Fruit fly (Drosophila melanogaster) whole organism, embryonic: ENCODE measurements around the gene CG7519.

Experiments
- ATbp ChIP-seq: fragments of 200-800 bp; sonication (Bioruptor generic); optimal IDR thresholded peaks from 2 replicates; lab custom pipeline; 2017; ENCODE audit warnings: missing biosample characterization, mild to moderate bottlenecking, missing genetic modification characterization, missing genetic modification reagents
- Atf6 ChIP-seq: fragments of 200-800 bp; sonication (Bioruptor generic); IDR thresholded peaks from 2 replicates; pipeline ENCODE4 v1.3.6; 2022; ENCODE audit warnings: missing biosample characterization, missing genetic modification characterization
- Bteb2 ChIP-seq: fragments of 200-800 bp; sonication (Bioruptor generic); optimal IDR thresholded peaks from 2 replicates; lab custom pipeline; 2016; ENCODE audit warnings: missing biosample characterization, missing genetic modification characterization
- CG10565 ChIP-seq: fragments of 200-800 bp; sonication (Bioruptor generic); optimal IDR thresholded peaks from 3 replicates; lab custom pipeline; 2016; ENCODE audit warnings: missing biosample characterization, mild to moderate bottlenecking, missing genetic modification characterization
- CG11247 ChIP-seq: fragments of 200-800 bp; sonication (Bioruptor generic); IDR thresholded peaks from 2 replicates; pipeline ENCODE4 v1.3.6; 2022; ENCODE audit warnings: missing biosample characterization, missing genetic modification characterization
- CG11560 ChIP-seq: fragments of 200-800 bp; sonication (Bioruptor generic); IDR thresholded peaks from 3 replicates; pipeline ENCODE4 v1.3.6; 2022; ENCODE audit warnings: missing biosample characterization, missing genetic modification characterization
- CG11695 ChIP-seq: fragments of 200-800 bp; sonication (Bioruptor generic); IDR thresholded peaks from 3 replicates; pipeline ENCODE4 v1.3.6; 2022; ENCODE audit warnings: missing biosample characterization, missing genetic modification characterization
- CG12219 ChIP-seq: fragments of 200-800 bp; sonication (Bioruptor generic); optimal IDR thresholded peaks from 3 replicates; lab custom pipeline; 2018; ENCODE audit warnings: missing biosample characterization, mild to moderate bottlenecking, missing genetic modification characterization
- CG12744 ChIP-seq: fragments of 200-800 bp; sonication (Bioruptor generic); optimal IDR thresholded peaks from 2 replicates; lab custom pipeline; 2016; ENCODE audit warnings: missing biosample characterization, missing genetic modification characterization
- CG13287 ChIP-seq: fragments of 200-800 bp; sonication (Bioruptor generic); IDR thresholded peaks from 2 replicates; pipeline ENCODE4 v1.3.6; 2022; ENCODE audit warnings: missing biosample characterization, missing genetic modification characterization; ENCODE audit not compliant: partially characterized antibody
- CG1602 ChIP-seq: fragments of 200-800 bp; sonication (Bioruptor generic); optimal IDR thresholded peaks from 3 replicates; lab custom pipeline; 2016; ENCODE audit warnings: missing biosample characterization, missing genetic modification characterization
- CG1792 ChIP-seq: fragments of 200-800 bp; sonication (Bioruptor generic); optimal IDR thresholded peaks from 2 replicates; lab custom pipeline; 2016; ENCODE audit warnings: missing biosample characterization, missing genetic modification characterization
- CG2199 ChIP-seq: fragments of 200-800 bp; sonication (Bioruptor generic); IDR thresholded peaks from 3 replicates; pipeline ENCODE4 v1.3.6; 2022; ENCODE audit warnings: missing biosample characterization, missing genetic modification characterization
- CG2889 ChIP-seq: fragments of 200-800 bp; sonication (Bioruptor generic); IDR thresholded peaks from 3 replicates; pipeline ENCODE4 v1.3.6; 2022; ENCODE audit warnings: missing biosample characterization, missing genetic modification characterization
- CG30431 ChIP-seq: fragments of 200-800 bp; sonication (Bioruptor generic); optimal IDR thresholded peaks from 2 replicates; lab custom pipeline; 2017; ENCODE audit warnings: missing biosample characterization, missing genetic modification characterization
- CG34422 ChIP-seq: fragments of 200-800 bp; sonication (Bioruptor generic); IDR thresholded peaks from 3 replicates; pipeline ENCODE4 v1.3.6; 2022; ENCODE audit warnings: missing biosample characterization, missing genetic modification characterization
- CG6791 ChIP-seq: fragments of 200-800 bp; sonication (Bioruptor generic); IDR thresholded peaks from 3 replicates; pipeline ENCODE4 v1.3.6; 2022; ENCODE audit warnings: missing biosample characterization, missing genetic modification characterization; ENCODE audit not compliant: partially characterized antibody
- CG7839 ChIP-seq: fragments of 200-800 bp; sonication (Bioruptor generic); optimal IDR thresholded peaks from 3 replicates; lab custom pipeline; 2018; ENCODE audit warnings: missing biosample characterization, mild to moderate bottlenecking, missing genetic modification characterization, moderate library complexity
- CG7987 ChIP-seq: fragments of 200-800 bp; sonication (Bioruptor generic); optimal IDR thresholded peaks from 2 replicates; lab custom pipeline; 2018; ENCODE audit warnings: missing biosample characterization, mild to moderate bottlenecking, missing genetic modification characterization, moderate library complexity
- CHES-1-like ChIP-seq: fragments of 200-800 bp; sonication (Bioruptor generic); optimal IDR thresholded peaks from 2 replicates; lab custom pipeline; 2016; ENCODE audit warnings: missing biosample characterization, missing genetic modification characterization
- D19A ChIP-seq: fragments of 200-800 bp; optimal IDR thresholded peaks from 3 replicates; lab custom pipeline; 2019; ENCODE audit warnings: missing biosample characterization, mild to moderate bottlenecking, missing genetic modification characterization, moderate library complexity
- Ets97D ChIP-seq: fragments of 200-800 bp; sonication (Bioruptor generic); optimal IDR thresholded peaks from 3 replicates; lab custom pipeline; 2016; ENCODE audit warnings: missing biosample characterization, missing genetic modification characterization
- HLH4C ChIP-seq: fragments of 200-800 bp; sonication (Bioruptor generic); IDR thresholded peaks from 3 replicates; pipeline ENCODE4 v1.3.6; 2022; ENCODE audit warnings: missing biosample characterization, missing genetic modification characterization; ENCODE audit not compliant: partially characterized antibody
- Hr51 ChIP-seq, 2 experiments: fragments of 200-800 bp; sonication (Bioruptor generic); optimal IDR thresholded peaks; 2 replicates in 1 of 2; 3 replicates in 1 of 2; lab custom pipeline; 2016 to 2018; ENCODE audit warnings: missing biosample characterization in 2 of 2, missing genetic modification characterization in 2 of 2, mild to moderate bottlenecking in 1 of 2, moderate library complexity in 1 of 2
- Lim3 ChIP-seq: fragments of 200-800 bp; sonication (Bioruptor generic); IDR thresholded peaks from 2 replicates; pipeline ENCODE4 v1.3.6; 2022; ENCODE audit warnings: missing biosample characterization, missing genetic modification characterization
- NC2α ChIP-seq: fragments of 200-800 bp; sonication (Bioruptor generic); optimal IDR thresholded peaks from 2 replicates; lab custom pipeline; 2016; ENCODE audit warnings: missing biosample characterization, missing genetic modification characterization
- NK7.1 ChIP-seq: fragments of 200-800 bp; sonication (Bioruptor generic); optimal IDR thresholded peaks from 3 replicates; lab custom pipeline; 2016; ENCODE audit warnings: missing biosample characterization, missing genetic modification characterization
- Ravus ChIP-seq: fragments of 200-800 bp; sonication (Bioruptor generic); IDR thresholded peaks from 2 replicates; pipeline ENCODE4 v1.3.6; 2022; ENCODE audit warnings: missing biosample characterization, missing genetic modification characterization
- Sin3A ChIP-seq: fragments of >200 bp; optimal IDR thresholded peaks from 2 replicates; lab custom pipeline; 2018
- ac ChIP-seq: fragments of 200-800 bp; sonication (Bioruptor generic); optimal IDR thresholded peaks from 3 replicates; lab custom pipeline; 2017; ENCODE audit warnings: missing biosample characterization, mild to moderate bottlenecking, missing genetic modification characterization
- ase ChIP-seq: fragments of 200-800 bp; sonication (Bioruptor generic); IDR thresholded peaks from 3 replicates; pipeline ENCODE4 v1.3.6; 2022; ENCODE audit warnings: missing biosample characterization, missing genetic modification characterization
- bab2 ChIP-seq: fragments of 200-800 bp; sonication (Bioruptor generic); optimal IDR thresholded peaks from 2 replicates; lab custom pipeline; 2016; ENCODE audit warnings: missing biosample characterization, missing genetic modification characterization
- ci ChIP-seq: fragments of 200-800 bp; sonication (Bioruptor generic); IDR thresholded peaks from 3 replicates; pipeline ENCODE4 v1.3.6; 2022; ENCODE audit warnings: missing biosample characterization, missing genetic modification characterization
- dati ChIP-seq: fragments of 200-800 bp; sonication (Bioruptor generic); IDR thresholded peaks from 2 replicates; pipeline ENCODE4 v1.3.6; 2022; ENCODE audit warnings: missing biosample characterization, missing genetic modification characterization
- dm ChIP-seq: fragments of 200-800 bp; sonication (Bioruptor generic); optimal IDR thresholded peaks from 3 replicates; lab custom pipeline; 2016; ENCODE audit warnings: missing biosample characterization, missing genetic modification characterization
- dmrt11E ChIP-seq: fragments of 200-800 bp; sonication (Bioruptor generic); optimal IDR thresholded peaks from 3 replicates; lab custom pipeline; 2018; ENCODE audit warnings: missing biosample characterization, mild to moderate bottlenecking, missing genetic modification characterization, moderate library complexity
- ewg ChIP-seq: fragments of 200-800 bp; sonication (Bioruptor generic); optimal IDR thresholded peaks from 3 replicates; lab custom pipeline; 2017; ENCODE audit warnings: mild to moderate bottlenecking, missing biosample characterization, missing genetic modification reagents, missing genetic modification characterization
- gcm2 ChIP-seq: fragments of 200-800 bp; sonication (Bioruptor generic); optimal IDR thresholded peaks from 2 replicates; lab custom pipeline; 2016; ENCODE audit warnings: missing biosample characterization, missing genetic modification characterization
- gfzf ChIP-seq: fragments of 200-800 bp; sonication (Bioruptor generic); optimal IDR thresholded peaks from 2 replicates; lab custom pipeline; 2016; ENCODE audit warnings: missing biosample characterization, mild to moderate bottlenecking, missing genetic modification characterization, moderate library complexity
- hbn ChIP-seq: fragments of 200-800 bp; sonication (Bioruptor generic); IDR thresholded peaks from 2 replicates; pipeline ENCODE4 v1.3.6; 2022; ENCODE audit warnings: missing biosample characterization, missing genetic modification characterization; ENCODE audit not compliant: partially characterized antibody
- ind ChIP-seq: fragments of 200-800 bp; sonication (Bioruptor generic); optimal IDR thresholded peaks from 3 replicates; lab custom pipeline; 2016; ENCODE audit warnings: missing biosample characterization, missing genetic modification characterization
- nerfin-1 ChIP-seq: fragments of 200-800 bp; sonication (Bioruptor generic); optimal IDR thresholded peaks from 3 replicates; lab custom pipeline; 2019; ENCODE audit warnings: missing biosample characterization, mild to moderate bottlenecking, missing genetic modification characterization, moderate library complexity
- pb ChIP-seq: fragments of 200-800 bp; sonication (Bioruptor generic); optimal IDR thresholded peaks from 3 replicates; lab custom pipeline; 2016; ENCODE audit warnings: missing biosample characterization, missing genetic modification characterization
- prd ChIP-seq, 3 experiments: fragments of >200 bp in 2 of 3; fragments of 200-800 bp in 1 of 3; sonication (Bioruptor generic) in 1 of 3; optimal IDR thresholded peaks in 2 of 3; IDR thresholded peaks in 1 of 3; 2 replicates in 2 of 3; 3 replicates in 1 of 3; pipeline versions ENCODE4 v1.3.6 to Lab custom; 2017 to 2022; ENCODE audit warnings: missing biosample characterization in 1 of 3, missing genetic modification characterization in 1 of 3
- slou ChIP-seq: fragments of 200-800 bp; sonication (Bioruptor generic); optimal IDR thresholded peaks from 3 replicates; lab custom pipeline; 2016; ENCODE audit warnings: missing biosample characterization, missing genetic modification characterization
- sna ChIP-seq: fragments of 200-800 bp; sonication (Bioruptor generic); IDR thresholded peaks from 2 replicates; pipeline ENCODE4 v1.3.6; 2022; ENCODE audit warnings: missing biosample characterization, missing genetic modification characterization; ENCODE audit not compliant: partially characterized antibody
- trh ChIP-seq: fragments of 200-800 bp; sonication (Bioruptor generic); optimal IDR thresholded peaks from 2 replicates; lab custom pipeline; 2016; ENCODE audit warnings: missing biosample characterization, missing genetic modification characterization
- wek ChIP-seq: fragments of 200-800 bp; sonication (Bioruptor generic); optimal IDR thresholded peaks from 3 replicates; lab custom pipeline; 2018; ENCODE audit warnings: missing biosample characterization, mild to moderate bottlenecking, missing genetic modification characterization, moderate library complexity
- wor ChIP-seq: fragments of 200-800 bp; sonication (Bioruptor generic); IDR thresholded peaks from 2 replicates; pipeline ENCODE4 v1.3.6; 2022; ENCODE audit warnings: missing biosample characterization, missing genetic modification characterization

The CG7519 gene

DNA sequence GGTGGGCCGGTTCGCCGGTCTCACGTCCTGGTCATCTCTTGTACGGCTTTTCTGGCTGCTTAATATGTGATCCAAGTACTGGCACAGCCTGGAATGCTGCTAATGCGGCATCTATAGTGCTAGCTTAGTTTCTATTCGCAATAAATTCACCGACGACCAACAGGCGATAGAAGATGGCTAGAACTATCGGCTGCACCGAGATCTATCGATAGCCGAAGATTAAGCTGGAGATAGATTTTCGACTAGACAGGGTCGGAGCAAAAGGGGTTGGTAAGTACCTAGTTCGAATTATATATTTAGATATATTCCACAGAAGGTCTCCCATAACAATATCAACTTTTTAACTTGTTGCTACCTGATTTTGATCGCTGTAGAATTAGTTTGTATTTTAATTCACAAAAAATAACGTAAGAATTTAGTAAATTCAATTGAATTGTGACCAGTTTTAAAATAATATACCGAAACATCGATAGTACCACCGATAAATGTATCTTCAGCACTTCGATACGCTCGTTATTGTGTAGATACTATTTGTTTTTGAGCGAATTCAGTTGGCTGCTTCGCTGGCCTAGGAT is 14.6 kb downstream of the CG7519 start, which contains the start of the genes Glg1 and M6 (continued):
- TF ChIP-seq CG30431 (no peak), Ravus (0 out of 2 replicates have a peak, but pooled peaks have one; percentile 12), ac (GFP tag; lab: Kevin White, UChicago) (no peak), dm (GFP tag; lab: Kevin White, UChicago) (peak; percentile 42), CG1792 (GFP tag; lab: Kevin White, UChicago) (peak; percentile 27), CG13287 (peak; percentile 93), wor (GFP tag; lab: Robert Waterston, UW) (no peak), gcm2 (GFP tag; lab: Kevin White, UChicago) (peak; percentile 13), ATbp (peak; percentile 2), CG1602 (GFP tag; lab: Kevin White, UChicago) (peak; percentile 68), CG2199 (0 out of 3 replicates have a peak, but pooled peaks have one; percentile 36), CG7839 (tag; lab: Kevin White, UChicago) (peak; percentile 70), dmrt11E (tag; lab: Kevin White, UChicago) (peak; percentile 51), hbn (GFP tag; lab: Robert Waterston, UW) (peak; percentile 88), CG12219 (GFP tag; lab: Kevin White, UChicago) (peak; percentile 31), nerfin-1 (tag; lab: Kevin White, UChicago) (no peak), wek (GFP tag; lab: Kevin White, UChicago) (no peak), prd (optimal IDR thresholded peaks at IDR 0.05; lab: Kevin White, UChicago) (no peak), prd (GFP tag; IDR thresholded peaks at IDR 0.05; lab: Robert Waterston, UW) (peak; percentile 72), CHES-1-like (GFP tag; lab: Kevin White, UChicago) (peak; percentile 38), CG11247 (GFP tag; lab: Robert Waterston, UW) (no peak), ase (GFP tag; lab: Robert Waterston, UW) (peak; percentile 57; the same call in 2 of the 3 replicates), Hr51 (GFP tag; optimal IDR thresholded peaks at IDR 0.05; lab: Kevin White, UChicago) (peak; percentile 55 to 62), CG11560 (tag; lab: Robert Waterston, UW) (peak; percentile 19; the same call in 1 of the 3 replicates), CG10565 (GFP tag; lab: Kevin White, UChicago) (no peak), ind (GFP tag; lab: Kevin White, UChicago) (peak; percentile 70), dati (GFP tag; lab: Robert Waterston, UW) (no peak), ci (GFP tag; lab: Robert Waterston, UW) (peak; percentile 43; the same call in 1 of the 3 replicates), NC2α (peak; percentile 5), Ets97D (GFP tag; lab: Kevin White, UChicago) (peak; percentile 79), NK7.1 (GFP tag; lab: Kevin White, UChicago) (no peak), bab2 (GFP tag; lab: Kevin White, UChicago) (peak; percentile 66), gfzf (GFP tag; lab: Kevin White, UChicago) (peak; percentile 15), Bteb2 (GFP tag; lab: Kevin White, UChicago) (peak; percentile 59), pb (GFP tag; lab: Kevin White, UChicago) (peak; percentile 56), CG6791 (GFP tag; lab: Robert Waterston, UW) (peak; percentile 92), CG2889 (GFP tag; lab: Robert Waterston, UW) (no peak), D19A (tag; lab: Kevin White, UChicago) (peak; percentile 51), slou (GFP tag; lab: Kevin White, UChicago) (peak; percentile 27), Lim3 (no peak), CG34422 (GFP tag; lab: Robert Waterston, UW) (no peak; the same call in 2 of the 3 replicates), CG12744 (GFP tag; lab: Kevin White, UChicago) (peak; percentile 48), Atf6 (GFP tag; lab: Robert Waterston, UW) (no peak), CG7987 (GFP tag; lab: Kevin White, UChicago) (no peak), HLH4C (GFP tag; lab: Robert Waterston, UW) (peak; percentile 93), ewg (peak; percentile 38), trh (peak; percentile 23), CG11695 (GFP tag; lab: Robert Waterston, UW) (peak; percentile 54; the same call in 2 of the 3 replicates), sna (GFP tag; lab: Robert Waterston, UW) (peak; percentile 95), Sin3A (peak; percentile 79)
